Fruit fly (Drosophila melanogaster): ENCODE data around the gene spri.

The spri gene

DNA sequence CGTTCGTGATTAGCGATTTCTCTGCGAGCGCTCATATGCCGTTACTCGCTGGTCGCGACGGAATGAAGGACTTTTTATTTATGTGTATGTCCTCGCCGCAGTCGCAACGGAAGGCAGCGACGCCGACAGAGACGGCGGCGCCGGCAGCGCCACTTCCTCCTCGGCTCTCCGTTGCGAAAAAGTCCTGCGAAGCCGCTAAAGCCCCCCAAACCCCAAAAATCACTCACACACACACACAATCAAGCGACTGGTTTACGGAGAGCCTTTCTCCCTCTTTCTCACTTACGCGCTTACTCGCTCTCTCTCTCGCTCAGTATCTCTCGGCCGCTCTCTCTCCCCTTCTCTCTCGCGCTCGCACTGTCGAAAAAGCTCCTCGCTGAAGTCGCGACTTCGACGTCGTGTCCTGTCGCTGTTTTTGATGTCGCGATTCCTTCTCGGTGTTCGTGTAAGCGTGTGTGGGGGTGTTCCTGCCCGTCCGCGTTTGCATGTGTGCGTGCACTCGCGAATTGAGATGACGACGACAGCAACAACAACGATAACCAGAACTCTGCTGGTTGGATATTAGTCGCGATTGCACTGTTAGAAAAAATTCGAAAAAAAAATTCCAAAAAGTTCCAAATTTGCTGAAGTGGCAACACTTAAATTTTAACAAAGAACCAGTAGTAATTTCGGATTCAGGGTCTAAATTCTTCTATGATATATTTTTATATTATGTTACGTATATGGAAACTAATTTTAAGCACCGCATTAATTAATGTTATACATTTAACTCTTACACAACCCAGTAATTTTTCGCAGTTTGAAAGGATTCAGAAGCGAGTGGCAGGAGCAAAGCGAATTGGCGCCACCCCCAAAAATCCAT lies 35.2 kb upstream of the spri start, which contains the start of gene CG43347 (continued):
- TF ChIP-seq MBD-R2 (GFP tag; IDR thresholded peaks at IDR 0.05) (no peak), CG14014 (GFP tag; IDR thresholded peaks at IDR 0.05) (0 out of 2 replicates have a peak, but pooled peaks have one; percentile 36), Hey (tag; optimal IDR thresholded peaks at IDR 0.05) (no peak), CG15479 (GFP tag; optimal IDR thresholded peaks at IDR 0.05) (no peak), CG13624 (GFP tag; optimal IDR thresholded peaks at IDR 0.05) (no peak), CG13894 (tag; optimal IDR thresholded peaks at IDR 0.05) (peak; percentile 81), Adf1 (GFP tag; IDR thresholded peaks at IDR 0.05) (peak; percentile 92), C15 (GFP tag; IDR thresholded peaks at IDR 0.05) (0 out of 3 replicates have a peak, but pooled peaks have one; percentile 20), Dfd (GFP tag; optimal IDR thresholded peaks at IDR 0.05) (no peak), CG17912 (GFP tag; optimal IDR thresholded peaks at IDR 0.05) (no peak), amos (GFP tag; IDR thresholded peaks at IDR 0.05; ENCODE audit: partially characterized antibody) (no peak), ken (GFP tag; IDR thresholded peaks at IDR 0.05) (peak; percentile 45; the same call in 1 of the 3 replicates), inv (GFP tag; IDR thresholded peaks at IDR 0.05; ENCODE audit: partially characterized antibody) (no peak), CG6791 (GFP tag; IDR thresholded peaks at IDR 0.05; ENCODE audit: partially characterized antibody) (no peak), sens-2 (GFP tag; IDR thresholded peaks at IDR 0.05) (no peak), CG4360 (GFP tag; IDR thresholded peaks at IDR 0.05) (no peak), tin (GFP tag; optimal IDR thresholded peaks at IDR 0.05) (peak; percentile 58), Dip2 (GFP tag; IDR thresholded peaks at IDR 0.05) (no peak), lilli (GFP tag; optimal IDR thresholded peaks at IDR 0.05) (peak; percentile 59), CG32532 (GFP tag; IDR thresholded peaks at IDR 0.05) (peak; percentile 33; the same call in 1 of the 2 replicates), org-1 (GFP tag; optimal IDR thresholded peaks at IDR 0.05) (peak; percentile 69), ems (GFP tag; optimal IDR thresholded peaks at IDR 0.05) (no peak), exex (tag; optimal IDR thresholded peaks at IDR 0.05) (peak; percentile 40), tll (GFP tag; optimal IDR thresholded peaks at IDR 0.05) (no peak), ato (GFP tag; IDR thresholded peaks at IDR 0.05; ENCODE audit: partially characterized antibody) (no peak), CG34422 (GFP tag; IDR thresholded peaks at IDR 0.05) (no peak), h (optimal IDR thresholded peaks at IDR 0.05) (no peak), CG4282 (GFP tag; optimal IDR thresholded peaks at IDR 0.05) (no peak), Asciz (GFP tag; optimal IDR thresholded peaks at IDR 0.05) (peak; percentile 48), Sox102F (GFP tag; optimal IDR thresholded peaks at IDR 0.05) (peak; percentile 75), sr (GFP tag; IDR thresholded peaks at IDR 0.05) (no peak), CG7556 (GFP tag; optimal IDR thresholded peaks at IDR 0.05) (peak; percentile 88), vfl (GFP tag; optimal IDR thresholded peaks at IDR 0.05) (no peak), Awh (GFP tag; IDR thresholded peaks at IDR 0.05) (peak; percentile 24; the same call in 1 of the 2 replicates), CG16813 (GFP tag; IDR thresholded peaks at IDR 0.05; ENCODE audit: partially characterized antibody) (no peak), Xbp1 (GFP tag; optimal IDR thresholded peaks at IDR 0.05) (peak; percentile 67), CG11696 (GFP tag; IDR thresholded peaks at IDR 0.05) (no peak), CG11085 (GFP tag; IDR thresholded peaks at IDR 0.05) (peak; percentile 31; the same call in 1 of the 2 replicates), Lhr (GFP tag; optimal IDR thresholded peaks at IDR 0.05) (no peak), CG8359 (GFP tag; optimal IDR thresholded peaks at IDR 0.05; ENCODE audit: borderline replicate concordance) (no peak), CG2116 (GFP tag; optimal IDR thresholded peaks at IDR 0.05) (no peak), CG3726 (GFP tag; IDR thresholded peaks at IDR 0.05) (no peak), usp (GFP tag; optimal IDR thresholded peaks at IDR 0.05) (no peak), CG11560 (tag; IDR thresholded peaks at IDR 0.05) (peak; percentile 39; the same call in 1 of the 3 replicates), CG13123 (GFP tag; optimal IDR thresholded peaks at IDR 0.05) (no peak), bigmax (GFP tag; optimal IDR thresholded peaks at IDR 0.05) (no peak), br (optimal IDR thresholded peaks at IDR 0.05) (no peak), MESR4 (GFP tag; optimal IDR thresholded peaks at IDR 0.05) (no peak), ind (GFP tag; optimal IDR thresholded peaks at IDR 0.05) (peak; percentile 56)

All from whole organism, embryonic.